Worm (Caenorhabditis elegans) whole organism, L4/young adult: ENCODE results near the gene rpb-4.

Source experiments
- W03F9.2 ChIP-seq: fragments of 150-350 bp; optimal IDR thresholded peaks from 2 replicates; lab custom pipeline; 2014; ENCODE audit warnings: missing biosample characterization, missing genetic modification characterization
- dao-5 ChIP-seq: sonication (generic microtip); optimal IDR thresholded peaks from 2 replicates; lab custom pipeline; 2016; ENCODE audit warnings: missing genotype, missing genetic modification characterization, moderate library complexity, missing compliant biosample characterization
- him-1 ChIP-seq: sonication (generic microtip); optimal IDR thresholded peaks from 2 replicates; lab custom pipeline; 2016; ENCODE audit warnings: missing genotype, missing genetic modification reagents, missing genetic modification characterization, missing compliant biosample characterization

- no peak for TF ChIP-seq him-1 (tag; lab: Kevin White, UChicago)
- no peak for TF ChIP-seq dao-5 (tag; lab: Kevin White, UChicago)
- no peak for TF ChIP-seq W03F9.2 (tag; lab: Kevin White, UChicago)
These were observed 21.3 kb upstream of the rpb-4 start for ce11 chrII:7353027-7353426.
